Worm (Caenorhabditis elegans) whole organism, late embryonic: ENCODE results near the gene Y75B7B.2.

ENCODE experiments used
- dve-1 ChIP-seq: sonication (generic microtip); optimal IDR thresholded peaks from 2 replicates; lab custom pipeline; 2017; ENCODE audit warnings: antibody characterized with exemption, mild to moderate bottlenecking, missing genetic modification characterization, missing compliant biosample characterization
- elt-2 ChIP-seq: sonication (generic microtip); optimal IDR thresholded peaks from 2 replicates; lab custom pipeline; 2016; ENCODE audit warnings: missing genetic modification reagents, missing genetic modification characterization, missing compliant biosample characterization
- nhr-11 ChIP-seq: fragments of 150-350 bp; optimal IDR thresholded peaks from 2 replicates; lab custom pipeline; 2014; ENCODE audit warnings: missing biosample characterization, missing genetic modification characterization
- pqm-1 ChIP-seq: sonication (generic microtip); optimal IDR thresholded peaks from 2 replicates; lab custom pipeline; 2016; ENCODE audit warnings: missing genetic modification characterization, missing compliant biosample characterization

DNA sequence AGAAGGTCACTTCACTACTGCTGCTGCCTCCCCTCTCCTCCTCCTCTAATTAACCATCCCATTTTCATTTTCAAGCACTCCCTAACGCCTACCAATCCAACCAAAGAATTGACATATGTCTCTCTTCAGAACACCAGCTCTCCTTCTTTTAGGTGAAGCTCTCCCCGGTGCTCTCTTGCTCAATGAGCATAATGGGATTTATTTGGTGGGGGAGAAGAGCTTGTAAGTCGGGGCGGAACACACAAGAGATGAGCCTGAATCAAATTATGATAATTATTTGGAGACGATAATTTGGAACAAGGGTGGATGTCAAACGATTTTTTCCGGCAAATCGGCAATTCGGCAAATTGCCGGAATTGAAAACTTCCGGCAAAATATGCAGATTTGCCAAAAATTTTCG lies 23.0 kb downstream of the Y75B7B.2 start:
- TF ChIP-seq pqm-1 (tag; lab: Kevin White, UChicago) (no peak), elt-2 (tag; lab: Kevin White, UChicago) (no peak), dve-1 (tag; lab: Kevin White, UChicago) (no peak), nhr-11 (tag; lab: Kevin White, UChicago) (no peak)
